Worm (Caenorhabditis elegans): ENCODE measurements around the gene him-8.

Gene him-8

ce11 chrIV:10524095-10524829 lies 37.4 kb upstream of the him-8 start, which contains the start of gene C02F4.5:
C02F4.5 (minus strand) TSS chrIV:10524145.
- TF ChIP-seq mls-2 (tag; optimal IDR thresholded peaks at IDR 0.05) (no peak), drap-1 (GFP tag; optimal IDR thresholded peaks at IDR 0.05) (no peak), ham-2 (GFP tag; optimal IDR thresholded peaks at IDR 0.05) (no peak), unc-62 (GFP tag; optimal IDR thresholded peaks at IDR 0.05) (no peak), nhr-28 (tag; optimal IDR thresholded peaks at IDR 0.05) (no peak), nhr-12 (tag; optimal IDR thresholded peaks at IDR 0.05) (no peak), sptf-1 (tag; optimal IDR thresholded peaks at IDR 0.05) (no peak), blmp-1 (tag; optimal IDR thresholded peaks at IDR 0.05) (no peak), ceh-39 (tag; optimal IDR thresholded peaks at IDR 0.05) (no peak), sem-2 (GFP tag; optimal IDR thresholded peaks at IDR 0.05) (no peak), lsy-2 (tag; optimal IDR thresholded peaks at IDR 0.05) (no peak), ceh-83 (GFP tag; optimal IDR thresholded peaks at IDR 0.05) (no peak), zip-8 (tag; optimal IDR thresholded peaks at IDR 0.05) (no peak), snpc-4 (tag; optimal IDR thresholded peaks at IDR 0.05) (no peak), M03D4.4 (tag; optimal IDR thresholded peaks at IDR 0.05) (no peak), elt-3 (tag; optimal IDR thresholded peaks at IDR 0.05) (no peak), mab-5 (tag; optimal IDR thresholded peaks at IDR 0.05) (no peak)

ce11 chrIV:10530648-10531047 lies 31.1 kb upstream of the him-8 start, which contains the start of gene T07G12.2:
T07G12.2 (plus strand) TSS chrIV:10530709.
- no peak for TF ChIP-seq nhr-76 (tag; optimal IDR thresholded peaks at IDR 0.05)

DNA sequence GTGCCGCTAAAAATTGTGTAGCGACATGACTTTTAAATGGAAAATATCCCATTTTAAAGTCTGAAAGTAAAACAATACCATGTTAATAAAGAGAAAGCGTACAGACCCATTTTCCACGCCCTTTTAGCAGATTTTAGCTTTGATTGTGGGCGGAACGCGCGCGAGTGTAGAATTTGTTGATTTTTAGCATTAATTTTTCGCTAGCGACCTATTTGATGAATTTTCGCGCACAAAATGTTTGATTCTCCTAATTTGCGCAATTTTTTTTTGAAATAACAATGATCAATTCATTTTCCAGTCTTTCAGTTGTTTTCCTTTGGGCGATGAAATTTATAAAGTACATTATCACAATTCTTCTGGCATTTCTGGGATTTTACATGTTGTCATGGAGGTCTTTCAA lies 28.1 kb upstream of the him-8 start, which contains the start of gene T07G12.3:
TSS of gene T07G12.3 (plus strand) at position 301 of the 400 bp plus-strand sequence.
- TF ChIP-seq unc-62 (GFP tag; optimal IDR thresholded peaks at IDR 0.05), result no peak
- TF ChIP-seq blmp-1 (tag; optimal IDR thresholded peaks at IDR 0.05), result no peak
- no peak for TF ChIP-seq hlh-1 (tag; optimal IDR thresholded peaks at IDR 0.05)
- no peak for TF ChIP-seq bed-3 (GFP tag; optimal IDR thresholded peaks at IDR 0.05)
- no peak for TF ChIP-seq drap-1 (GFP tag; optimal IDR thresholded peaks at IDR 0.05)
- TF ChIP-seq lin-13 (tag; optimal IDR thresholded peaks at IDR 0.05), result no peak
- no peak for TF ChIP-seq cnd-1 (tag; optimal IDR thresholded peaks at IDR 0.05)

- TF ChIP-seq lsy-2 (tag; optimal IDR thresholded peaks at IDR 0.05) (no peak), mls-2 (tag; optimal IDR thresholded peaks at IDR 0.05) (no peak), ceh-83 (GFP tag; optimal IDR thresholded peaks at IDR 0.05) (no peak), ztf-11 (tag; optimal IDR thresholded peaks at IDR 0.05) (no peak), lin-32 (GFP tag; optimal IDR thresholded peaks at IDR 0.05) (no peak), ham-2 (GFP tag; optimal IDR thresholded peaks at IDR 0.05) (no peak), zip-8 (tag; optimal IDR thresholded peaks at IDR 0.05) (no peak), hlh-1 (tag; optimal IDR thresholded peaks at IDR 0.05) (no peak), ces-1 (GFP tag; optimal IDR thresholded peaks at IDR 0.05) (no peak), cnd-1 (tag; optimal IDR thresholded peaks at IDR 0.05) (no peak), bed-3 (GFP tag; optimal IDR thresholded peaks at IDR 0.05) (no peak), unc-62 (GFP tag; optimal IDR thresholded peaks at IDR 0.05) (no peak)
These were observed 23.1 kb upstream of the him-8 start, which contains the start of gene T07G12.4 for ce11 chrIV:10538584-10538983. T07G12.4 (minus strand) TSS chrIV:10538684.

DNA sequence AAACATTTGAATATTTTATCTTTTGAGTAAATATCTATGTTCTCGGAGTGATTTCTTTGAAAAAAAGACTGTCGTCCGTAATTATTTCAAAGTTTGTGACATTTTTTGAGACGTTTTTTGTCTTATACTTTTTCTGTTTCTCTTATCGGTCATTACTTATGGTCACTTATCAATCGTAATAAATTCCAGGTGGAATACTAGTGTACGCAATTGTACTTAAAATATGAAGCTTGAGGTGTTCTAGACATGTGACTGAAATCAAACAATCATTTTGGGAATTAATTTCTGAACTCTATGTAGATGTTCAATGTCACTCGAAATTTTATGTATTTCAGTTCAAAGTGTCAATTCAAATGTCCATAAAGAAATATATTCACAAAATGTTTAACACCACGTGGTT lies 19.4 kb upstream of the him-8 start:
- TF ChIP-seq snpc-4 (tag; optimal IDR thresholded peaks at IDR 0.05) (no peak), elt-3 (tag; optimal IDR thresholded peaks at IDR 0.05) (no peak), hlh-1 (tag; optimal IDR thresholded peaks at IDR 0.05) (no peak), tbx-8 (GFP tag; optimal IDR thresholded peaks at IDR 0.05) (no peak), flh-1 (GFP tag; optimal IDR thresholded peaks at IDR 0.05) (no peak), sem-2 (GFP tag; optimal IDR thresholded peaks at IDR 0.05) (no peak), cnd-1 (tag; optimal IDR thresholded peaks at IDR 0.05) (no peak), elt-1 (tag; optimal IDR thresholded peaks at IDR 0.05; ENCODE audit: borderline replicate concordance, insufficient read depth) (no peak), unc-62 (GFP tag; optimal IDR thresholded peaks at IDR 0.05) (no peak), pha-4 (tag; optimal IDR thresholded peaks at IDR 0.05) (no peak), bed-3 (GFP tag; optimal IDR thresholded peaks at IDR 0.05) (no peak), unc-120 (tag; optimal IDR thresholded peaks at IDR 0.05; ENCODE audit: poor library complexity, severe bottlenecking) (no peak), mab-5 (tag; optimal IDR thresholded peaks at IDR 0.05) (no peak), sptf-1 (tag; optimal IDR thresholded peaks at IDR 0.05) (no peak), nhr-76 (tag; optimal IDR thresholded peaks at IDR 0.05) (no peak), blmp-1 (tag; optimal IDR thresholded peaks at IDR 0.05) (no peak), mep-1 (tag; optimal IDR thresholded peaks at IDR 0.05) (no peak), drap-1 (GFP tag; optimal IDR thresholded peaks at IDR 0.05) (no peak), unc-39 (tag; optimal IDR thresholded peaks at IDR 0.05) (no peak)

All from whole organism, mixed stage, embryonic.